Fruit fly (Drosophila melanogaster) whole organism, embryonic: ENCODE measurements around the gene CG15212.

ENCODE experiments used
- CG14965 ChIP-seq: fragments of 200-800 bp; sonication (Bioruptor generic); optimal IDR thresholded peaks from 2 replicates; lab custom pipeline; 2016; ENCODE audit warnings: missing biosample characterization, missing genetic modification characterization, borderline replicate concordance
- Poxn ChIP-seq: fragments of 200-800 bp; sonication (Bioruptor generic); IDR thresholded peaks from 2 replicates; pipeline ENCODE4 v1.3.6; 2022; ENCODE audit warnings: missing biosample characterization, missing genetic modification characterization
- cg ChIP-seq: fragments of 200-800 bp; sonication (Bioruptor generic); optimal IDR thresholded peaks from 3 replicates; lab custom pipeline; 2019; ENCODE audit warnings: missing biosample characterization, mild to moderate bottlenecking, missing genetic modification characterization, moderate library complexity
- stc ChIP-seq: fragments of 200-800 bp; sonication (Bioruptor generic); IDR thresholded peaks from 2 replicates; pipeline ENCODE4 v1.3.6; 2022; ENCODE audit warnings: missing biosample characterization, missing genetic modification characterization

dm6 chr3L:5178903-5179302, 47.6 kb downstream of the CG15212 start:
- TF ChIP-seq stc (GFP tag; lab: Robert Waterston, UW) (no peak), Poxn (GFP tag; lab: Robert Waterston, UW) (no peak), CG14965 (no peak), cg (GFP tag; lab: Kevin White, UChicago) (peak; percentile 32)
